Worm (Caenorhabditis elegans) whole organism, L1 larva: Measurements from ENCODE around the gene rab-1.

Experiments
- alr-1 ChIP-seq: fragments of 200-800 bp; sonication (Bioruptor generic); optimal IDR thresholded peaks from 2 replicates; lab custom pipeline; 2018; ENCODE audit warnings: borderline replicate concordance, mild to moderate bottlenecking, missing genetic modification characterization, missing compliant biosample characterization
- egl-27 ChIP-seq, 2 experiments: fragments of 150-350 bp in 1 of 2; sonication (generic microtip); optimal IDR thresholded peaks; 3 replicates each; lab custom pipeline; 2017 to 2018; ENCODE audit warnings: missing biosample characterization in 2 of 2, missing genetic modification characterization in 2 of 2, missing genetic modification reagents in 2 of 2
- fkh-10 ChIP-seq: sonication (generic microtip); optimal IDR thresholded peaks from 2 replicates; lab custom pipeline; 2017; ENCODE audit warnings: missing biosample characterization, missing genetic modification reagents, missing genetic modification characterization
- nhr-11 ChIP-seq: fragments of 150-350 bp; optimal IDR thresholded peaks from 2 replicates; lab custom pipeline; 2014; ENCODE audit warnings: missing biosample characterization, missing genetic modification characterization
- tbx-2 ChIP-seq: sonication (generic microtip); optimal IDR thresholded peaks from 2 replicates; lab custom pipeline; 2016; ENCODE audit warnings: missing genetic modification characterization, missing compliant biosample characterization
- unc-62 ChIP-seq: fragments of 150-350 bp; optimal IDR thresholded peaks from 2 replicates; lab custom pipeline; 2014; ENCODE audit warnings: missing biosample characterization, missing genetic modification reagents, missing genetic modification characterization
- unc-86 ChIP-seq: sonication (generic microtip); optimal IDR thresholded peaks from 2 replicates; lab custom pipeline; 2016; ENCODE audit warnings: missing genetic modification characterization, missing compliant biosample characterization

- TF ChIP-seq alr-1 (tag; lab: Kevin White, UChicago) = no peak
- TF ChIP-seq tbx-2 (tag; lab: Kevin White, UChicago) = no peak
- no peak for TF ChIP-seq unc-62 (GFP tag; lab: Kevin White, UChicago)
- no peak for TF ChIP-seq egl-27 (tag; optimal IDR thresholded peaks at IDR 0.05; lab: Kevin White, UChicago)
- TF ChIP-seq fkh-10 (GFP tag; lab: Kevin White, UChicago) = no peak
- TF ChIP-seq unc-86 = no peak
- no peak for TF ChIP-seq nhr-11 (tag; lab: Kevin White, UChicago)
These were observed 33.2 kb downstream of the rab-1 start for ce11 chrV:1230540-1230939.
